Fruit fly (Drosophila melanogaster): ENCODE data around the gene CG14397.

Gene CG14397

dm6 chr2L:21062611-21063010 lies 28.4 kb upstream of the CG14397 start (continued):
- TF ChIP-seq CG6175 (GFP tag; IDR thresholded peaks at IDR 0.05), result no peak
- 0 out of 2 replicates have a peak, but pooled peaks have one; percentile 14 for TF ChIP-seq onecut (GFP tag; IDR thresholded peaks at IDR 0.05)
- peak; percentile 51; the same call in 1 of the 3 replicates for TF ChIP-seq ci (GFP tag; IDR thresholded peaks at IDR 0.05)
- TF ChIP-seq CG11723 (GFP tag; optimal IDR thresholded peaks at IDR 0.05), result no peak
- no peak for TF ChIP-seq ab (GFP tag; optimal IDR thresholded peaks at IDR 0.05)
- peak; percentile 71 for TF ChIP-seq cwo (GFP tag; optimal IDR thresholded peaks at IDR 0.05)
- no peak for TF ChIP-seq ara (GFP tag; IDR thresholded peaks at IDR 0.05)
- peak; percentile 34 for TF ChIP-seq CG12071 (GFP tag; optimal IDR thresholded peaks at IDR 0.05)
- TF ChIP-seq so (GFP tag; IDR thresholded peaks at IDR 0.05), result no peak
- no peak for TF ChIP-seq shn (GFP tag; optimal IDR thresholded peaks at IDR 0.05)
- no peak for TF ChIP-seq CG8089 (GFP tag; optimal IDR thresholded peaks at IDR 0.05)
- no peak for TF ChIP-seq da (GFP tag; optimal IDR thresholded peaks at IDR 0.05)
- no peak for TF ChIP-seq CG13123 (GFP tag; optimal IDR thresholded peaks at IDR 0.05)
- no peak for TF ChIP-seq sug (tag; optimal IDR thresholded peaks at IDR 0.05)
- TF ChIP-seq dan (GFP tag; IDR thresholded peaks at IDR 0.05), result no peak
- TF ChIP-seq CG17186 (GFP tag; optimal IDR thresholded peaks at IDR 0.05), result no peak
- TF ChIP-seq Vsx1 (GFP tag; optimal IDR thresholded peaks at IDR 0.05), result peak; percentile 26
- TF ChIP-seq Awh (GFP tag; IDR thresholded peaks at IDR 0.05), result peak; percentile 46; the same call in 1 of the 2 replicates
- no peak for TF ChIP-seq CG15479 (GFP tag; optimal IDR thresholded peaks at IDR 0.05)

- no peak for TF ChIP-seq grau (tag; optimal IDR thresholded peaks at IDR 0.05)
- peak; percentile 40 for TF ChIP-seq Drgx (GFP tag; IDR thresholded peaks at IDR 0.05)
- peak; percentile 71 for TF ChIP-seq sens (GFP tag)
Measured at dm6 chr2L:21065889-21066288, 25.1 kb upstream of the CG14397 start.

- TF ChIP-seq Drgx (GFP tag; IDR thresholded peaks at IDR 0.05) (peak; percentile 53; the same call in 1 of the 2 replicates), Hr51 (GFP tag; optimal IDR thresholded peaks at IDR 0.05) (peak in 1 of 2 experiments; percentile 13), tin (GFP tag; optimal IDR thresholded peaks at IDR 0.05) (no peak), B-H2 (GFP tag; optimal IDR thresholded peaks at IDR 0.05) (no peak), CG7357 (GFP tag; IDR thresholded peaks at IDR 0.05) (no peak)
Measured at dm6 chr2L:21067137-21067536, 23.9 kb upstream of the CG14397 start.

dm6 chr2L:21069776-21070175 lies 21.3 kb upstream of the CG14397 start:
- TF ChIP-seq chinmo (GFP tag; IDR thresholded peaks at IDR 0.05; ENCODE audit: partially characterized antibody), result peak; percentile 87; the same call in 3 of the 4 replicates
- TF ChIP-seq CG16815 (GFP tag; optimal IDR thresholded peaks at IDR 0.05), result no peak
- TF ChIP-seq Ets65A (GFP tag), result peak; percentile 64
- TF ChIP-seq Hr51 (GFP tag; optimal IDR thresholded peaks at IDR 0.05), result no peak
- peak; percentile 91 for TF ChIP-seq CG13894 (tag; optimal IDR thresholded peaks at IDR 0.05)
- peak; percentile 84 for TF ChIP-seq Adf1 (GFP tag; IDR thresholded peaks at IDR 0.05)
- peak; percentile 69 for TF ChIP-seq Deaf1 (tag; optimal IDR thresholded peaks at IDR 0.05)

dm6 chr2L:21070825-21071224 lies 20.2 kb upstream of the CG14397 start:
- no peak for TF ChIP-seq knrl (GFP tag; IDR thresholded peaks at IDR 0.05; ENCODE audit: partially characterized antibody)
- no peak for TF ChIP-seq CG17568 (GFP tag; optimal IDR thresholded peaks at IDR 0.05)
- peak; percentile 63 for TF ChIP-seq vvl (GFP tag; IDR thresholded peaks at IDR 0.05)
- peak in 1 of 2 experiments; percentile 66 for TF ChIP-seq Pdp1 (GFP tag; optimal IDR thresholded peaks at IDR 0.05)
- peak; percentile 33 for TF ChIP-seq pros (GFP tag; optimal IDR thresholded peaks at IDR 0.05)
- no peak for TF ChIP-seq Dbx (GFP tag; IDR thresholded peaks at IDR 0.05)
- no peak for TF ChIP-seq CG42726 (GFP tag; IDR thresholded peaks at IDR 0.05; ENCODE audit: partially characterized antibody)
- TF ChIP-seq chinmo (GFP tag; IDR thresholded peaks at IDR 0.05; ENCODE audit: partially characterized antibody), result peak; percentile 80; the same call in 2 of the 4 replicates
- TF ChIP-seq CG7963 (GFP tag; IDR thresholded peaks at IDR 0.05; ENCODE audit: partially characterized antibody), result no peak
- TF ChIP-seq sim (GFP tag; IDR thresholded peaks at IDR 0.05), result no peak

All from whole organism, embryonic.